Worm (Caenorhabditis elegans): Measurements from ENCODE around the gene T21C12.8.

Gene T21C12.8

DNA sequence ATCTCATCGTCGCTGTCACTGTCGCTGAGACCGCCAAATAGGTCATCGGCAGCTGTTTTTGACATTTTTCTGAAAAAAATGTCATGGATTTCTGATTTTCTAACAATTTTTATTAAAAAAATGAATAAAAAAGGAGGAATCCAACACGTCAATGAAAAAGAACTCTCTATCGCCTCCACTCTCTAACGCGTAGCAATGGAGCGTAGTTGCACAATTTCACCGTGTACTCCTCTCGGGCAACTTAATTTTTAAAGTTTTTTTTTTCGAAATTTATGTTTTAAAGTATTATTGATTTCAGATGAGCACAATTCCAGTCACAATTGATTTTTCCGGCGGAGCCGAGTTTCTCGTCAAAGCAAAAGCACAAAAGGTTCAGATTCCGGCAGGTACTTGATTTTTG lies 47.6 kb downstream of the T21C12.8 start, which contains the start of the genes taf-11.3 and urm-1:
taf-11.3 (minus strand) TSS at position 69 of the 400 bp plus-strand sequence.
urm-1 (plus strand) TSS at position 299 of the 400 bp plus-strand sequence.
- TF ChIP-seq die-1 (tag; optimal IDR thresholded peaks at IDR 0.05) (no peak), D2030.7 (GFP tag; IDR thresholded peaks at IDR 0.05) (no peak; the same call in 1 of the 2 replicates), F55B11.4 (tag; optimal IDR thresholded peaks at IDR 0.05; ENCODE audit: borderline replicate concordance, insufficient read depth) (no peak), rcor-1 (GFP tag; IDR thresholded peaks at IDR 0.05) (peak; percentile 58), ztf-28 (GFP tag; IDR thresholded peaks at IDR 0.05) (no peak), F23B12.7 (tag; optimal IDR thresholded peaks at IDR 0.05; ENCODE audit: insufficient read depth) (peak; percentile 16), F49E8.2 (tag; optimal IDR thresholded peaks at IDR 0.05; ENCODE audit: insufficient read depth) (no peak), fkh-3 (tag; optimal IDR thresholded peaks at IDR 0.05) (no peak), chd-7 (tag; optimal IDR thresholded peaks at IDR 0.05) (no peak), pbrm-1 (GFP tag; IDR thresholded peaks at IDR 0.05) (no peak), hmg-20 (GFP tag; IDR thresholded peaks at IDR 0.05) (no peak), Y95B8A.8 (GFP tag; IDR thresholded peaks at IDR 0.05) (no peak), attf-5 (GFP tag; optimal IDR thresholded peaks at IDR 0.05) (peak; percentile 55), C06A6.2 (GFP tag; conservative IDR thresholded peaks at IDR 0.05) (no peak), nfya-2 (GFP tag; IDR thresholded peaks at IDR 0.05) (no peak), ZK185.1 (tag; optimal IDR thresholded peaks at IDR 0.05; ENCODE audit: poor library complexity, severe bottlenecking) (peak; percentile 30), somi-1 (GFP tag; optimal IDR thresholded peaks at IDR 0.05) (no peak), athp-1 (tag; optimal IDR thresholded peaks at IDR 0.05) (no peak), tbp1 (GFP tag; optimal IDR thresholded peaks at IDR 0.05) (peak; percentile 35), hrde-1 (tag; optimal IDR thresholded peaks at IDR 0.05; ENCODE audit: borderline replicate concordance) (no peak), egrh-3 (GFP tag; IDR thresholded peaks at IDR 0.05) (no peak), gei-17 (GFP tag; optimal IDR thresholded peaks at IDR 0.05) (no peak), lin-40 (tag; optimal IDR thresholded peaks at IDR 0.05) (no peak), dox-1 (GFP tag; IDR thresholded peaks at IDR 0.05) (no peak; the same call in 1 of the 2 replicates), C17E4.6 (GFP tag; IDR thresholded peaks at IDR 0.05) (no peak), egl-44 (GFP tag; IDR thresholded peaks at IDR 0.05) (no peak), madf-8 (GFP tag; conservative IDR thresholded peaks at IDR 0.05) (peak; percentile 24; the same call in 1 of the 2 replicates), sea-2 (GFP tag; IDR thresholded peaks at IDR 0.05) (no peak), ztf-6 (GFP tag; IDR thresholded peaks at IDR 0.05) (no peak), ccch-3 (GFP tag; optimal IDR thresholded peaks at IDR 0.05) (no peak), xnd-1 (tag; optimal IDR thresholded peaks at IDR 0.05) (no peak), ztf-22 (GFP tag; optimal IDR thresholded peaks at IDR 0.05) (no peak), akir-1 (GFP tag; optimal IDR thresholded peaks at IDR 0.05) (no peak), rec-8 (tag; optimal IDR thresholded peaks at IDR 0.05) (no peak), Y79H2A.3 (GFP tag; conservative IDR thresholded peaks at IDR 0.05) (no peak), B0019.2 (GFP tag; conservative IDR thresholded peaks at IDR 0.05) (no peak), ztf-18 (tag; optimal IDR thresholded peaks at IDR 0.05) (peak; percentile 74), pha-4 (tag; optimal IDR thresholded peaks at IDR 0.05) (peak; percentile 15), zfh-2 (GFP tag; conservative IDR thresholded peaks at IDR 0.05) (no peak), bed-1 (GFP tag; IDR thresholded peaks at IDR 0.05) (no peak), atf-7 (tag; optimal IDR thresholded peaks at IDR 0.05) (no peak), lag-1 (GFP tag; IDR thresholded peaks at IDR 0.05) (no peak), ceh-58 (GFP tag; IDR thresholded peaks at IDR 0.05) (no peak), F10E7.11 (tag; optimal IDR thresholded peaks at IDR 0.05) (no peak), sdz-38 (tag; optimal IDR thresholded peaks at IDR 0.05) (no peak), mes-4 (tag; optimal IDR thresholded peaks at IDR 0.05) (no peak), mcd-1 (GFP tag; IDR thresholded peaks at IDR 0.05) (peak; percentile 92), let-607 (tag; optimal IDR thresholded peaks at IDR 0.05) (peak in 1 of 2 experiments; percentile 62)

Data from whole organism, young adult.